Worm (Caenorhabditis elegans): Measurements from ENCODE around the gene K04A8.20.
A peak's percentile ranks its signal among the peaks of the same experiment; 100 is the strongest.
"Not testable (repeated sequence)": the region's sequence is repeated elsewhere in the genome, so short reads cannot be mapped to it uniquely, and the experiment has no call there.

K04A8.20 gene

ce11 chrV:6559105-6559504 lies 9.9 kb downstream of the K04A8.20 start, which contains the start of gene spp-26:
spp-26 (minus strand) TSS chrV:6559205.
- no peak for TF ChIP-seq nhr-77 (tag; optimal IDR thresholded peaks at IDR 0.05)
- no peak for TF ChIP-seq zag-1 (tag; optimal IDR thresholded peaks at IDR 0.05)
- no peak for TF ChIP-seq lin-39 (tag; optimal IDR thresholded peaks at IDR 0.05)
- no peak for TF ChIP-seq ZK546.5 (tag; optimal IDR thresholded peaks at IDR 0.05)
- no peak for TF ChIP-seq ceh-82 (tag; optimal IDR thresholded peaks at IDR 0.05)
- no peak for TF ChIP-seq unc-39 (tag; optimal IDR thresholded peaks at IDR 0.05)
- no peak for TF ChIP-seq aly-2 (tag; optimal IDR thresholded peaks at IDR 0.05)
- TF ChIP-seq sem-4 (tag; optimal IDR thresholded peaks at IDR 0.05), result no peak
- no peak for TF ChIP-seq sma-9 (GFP tag; optimal IDR thresholded peaks at IDR 0.05)
- no peak for TF ChIP-seq sma-9 (tag; optimal IDR thresholded peaks at IDR 0.05)
- TF ChIP-seq unc-62 (GFP tag; optimal IDR thresholded peaks at IDR 0.05), result no peak

- TF ChIP-seq unc-39 (tag; optimal IDR thresholded peaks at IDR 0.05), result no peak
- TF ChIP-seq sma-3 (GFP tag; optimal IDR thresholded peaks at IDR 0.05), result peak; percentile 7
- peak; percentile 4 for TF ChIP-seq sma-9 (GFP tag; optimal IDR thresholded peaks at IDR 0.05)
- no peak for TF ChIP-seq sma-9 (tag; optimal IDR thresholded peaks at IDR 0.05)
These were observed 10.3 kb downstream of the K04A8.20 start for ce11 chrV:6559585-6559984.

- no peak for TF ChIP-seq R02D3.7 (tag; optimal IDR thresholded peaks at IDR 0.05)
- no peak for TF ChIP-seq ztf-1 (GFP tag; conservative IDR thresholded peaks at IDR 0.05)
- no peak for TF ChIP-seq nhr-77 (tag; optimal IDR thresholded peaks at IDR 0.05)
- TF ChIP-seq ztf-11 (tag; optimal IDR thresholded peaks at IDR 0.05), result no peak
- no peak for TF ChIP-seq elt-1 (tag; optimal IDR thresholded peaks at IDR 0.05)
- no peak for TF ChIP-seq aly-2 (tag; optimal IDR thresholded peaks at IDR 0.05)
- no peak for TF ChIP-seq elt-3 (tag; optimal IDR thresholded peaks at IDR 0.05)
- no peak for TF ChIP-seq ceh-16 (tag; optimal IDR thresholded peaks at IDR 0.05)
- TF ChIP-seq snpc-4 (tag; optimal IDR thresholded peaks at IDR 0.05), result no peak
- TF ChIP-seq mdl-1 (tag; optimal IDR thresholded peaks at IDR 0.05), result no peak
These were observed 12.3 kb downstream of the K04A8.20 start, which contains the start of gene spp-19 for ce11 chrV:6561592-6561991. spp-19 (minus strand) TSS chrV:6561692.

ce11 chrV:6565851-6566386 lies 16.7 kb downstream of the K04A8.20 start, which contains the start of gene K04A8.1:
K04A8.1 (plus strand) TSS chrV:6566336.
- TF ChIP-seq ZK546.5 (tag; optimal IDR thresholded peaks at IDR 0.05), result no peak
- TF ChIP-seq lin-39 (tag; optimal IDR thresholded peaks at IDR 0.05), result no peak
- peak; percentile 59 for TF ChIP-seq fos-1 (tag; optimal IDR thresholded peaks at IDR 0.05)
- TF ChIP-seq crh-2 (tag; optimal IDR thresholded peaks at IDR 0.05), result peak; percentile 15

- TF ChIP-seq nhr-77 (tag; optimal IDR thresholded peaks at IDR 0.05) (no peak), fos-1 (tag; optimal IDR thresholded peaks at IDR 0.05) (peak; percentile 98), crh-2 (tag; optimal IDR thresholded peaks at IDR 0.05) (peak; percentile 3)
These were observed 26.3 kb downstream of the K04A8.20 start, which contains the start of gene fut-2 for ce11 chrV:6575406-6576130. fut-2 (minus strand) TSS chrV:6575890.

ce11 chrV:6576567-6576966 lies 27.3 kb downstream of the K04A8.20 start, which contains the start of gene EGAP9.4:
EGAP9.4 (plus strand) TSS chrV:6576867.
- TF ChIP-seq ama-1 (optimal IDR thresholded peaks at IDR 0.05) (no peak), mdl-1 (tag; optimal IDR thresholded peaks at IDR 0.05) (no peak), mab-5 (tag; optimal IDR thresholded peaks at IDR 0.05) (no peak), zag-1 (tag; optimal IDR thresholded peaks at IDR 0.05) (no peak)

ce11 chrV:6579992-6580391 lies 30.7 kb downstream of the K04A8.20 start, which contains the start of gene EGAP9.3:
EGAP9.3 (minus strand) TSS chrV:6580122.
- peak; percentile 74 for TF ChIP-seq fos-1 (tag; optimal IDR thresholded peaks at IDR 0.05)
- TF ChIP-seq ceh-82 (tag; optimal IDR thresholded peaks at IDR 0.05), result no peak
- no peak for TF ChIP-seq unc-55 (GFP tag; optimal IDR thresholded peaks at IDR 0.05)
- TF ChIP-seq nhr-23 (tag; optimal IDR thresholded peaks at IDR 0.05), result no peak
- TF ChIP-seq unc-39 (tag; optimal IDR thresholded peaks at IDR 0.05), result no peak

- not testable (repeated sequence) for TF ChIP-seq ztf-1 (GFP tag; conservative IDR thresholded peaks at IDR 0.05); ama-1 (optimal IDR thresholded peaks at IDR 0.05); F13H6.1 (tag; optimal IDR thresholded peaks at IDR 0.05)
These were observed 32.5 kb downstream of the K04A8.20 start, which contains the start of gene ZK1055.4 for ce11 chrV:6581762-6582161. ZK1055.4 (plus strand) TSS chrV:6582062.
